Worm (Caenorhabditis elegans) whole organism, L3 larva: ENCODE data around the gene F46B3.8.

Experiments used
- R02D3.7 ChIP-seq: fragments of 150-350 bp; optimal IDR thresholded peaks from 2 replicates; lab custom pipeline; 2014; ENCODE audit warnings: missing biosample characterization, missing genetic modification characterization
- ZK546.5 ChIP-seq: sonication (generic microtip); optimal IDR thresholded peaks from 2 replicates; lab custom pipeline; 2017; ENCODE audit warnings: missing biosample characterization, missing genetic modification characterization
- aly-2 ChIP-seq: fragments of 150-350 bp; optimal IDR thresholded peaks from 2 replicates; lab custom pipeline; 2014; ENCODE audit warnings: missing biosample characterization, missing genetic modification characterization
- ceh-16 ChIP-seq: sonication (generic microtip); optimal IDR thresholded peaks from 2 replicates; lab custom pipeline; 2017; ENCODE audit warnings: missing biosample characterization, missing genetic modification characterization
- ceh-28 ChIP-seq: fragments of 150-350 bp; optimal IDR thresholded peaks from 2 replicates; lab custom pipeline; 2014; ENCODE audit warnings: missing biosample characterization, missing genetic modification reagents, missing genetic modification characterization
- ceh-82 ChIP-seq: fragments of 150-350 bp; optimal IDR thresholded peaks from 2 replicates; lab custom pipeline; 2014; ENCODE audit warnings: missing biosample characterization, missing genetic modification characterization
- ceh-9 ChIP-seq: sonication (generic microtip); optimal IDR thresholded peaks from 2 replicates; lab custom pipeline; 2018; ENCODE audit warnings: missing biosample characterization, missing genetic modification characterization
- daf-12 ChIP-seq: fragments of 150-350 bp; optimal IDR thresholded peaks from 2 replicates; lab custom pipeline; 2014; ENCODE audit warnings: missing biosample characterization, missing genetic modification reagents, missing genetic modification characterization
- egl-5 ChIP-seq: fragments of 150-350 bp; optimal IDR thresholded peaks from 2 replicates; lab custom pipeline; 2017; ENCODE audit warnings: missing biosample characterization, missing genetic modification reagents, missing genetic modification characterization, inconsistent platforms
- elt-2 ChIP-seq: sonication (generic microtip); optimal IDR thresholded peaks from 2 replicates; lab custom pipeline; 2016; ENCODE audit warnings: missing genetic modification reagents, mild to moderate bottlenecking, missing genetic modification characterization, missing compliant biosample characterization
- fos-1 ChIP-seq: fragments of 150-350 bp; optimal IDR thresholded peaks from 2 replicates; lab custom pipeline; 2014; ENCODE audit warnings: missing biosample characterization, missing genetic modification characterization
- jun-1 ChIP-seq: fragments of 150-350 bp; optimal IDR thresholded peaks from 2 replicates; lab custom pipeline; 2014; ENCODE audit warnings: missing biosample characterization, missing genetic modification reagents, missing genetic modification characterization
- mdl-1 ChIP-seq: fragments of 150-350 bp; optimal IDR thresholded peaks from 2 replicates; lab custom pipeline; 2014; ENCODE audit warnings: missing biosample characterization, missing genetic modification characterization
- mml-1 ChIP-seq: fragments of 150-350 bp; sonication (generic microtip); optimal IDR thresholded peaks from 3 replicates; lab custom pipeline; 2014; ENCODE audit warnings: missing biosample characterization, missing genetic modification characterization
- nfya-1 ChIP-seq: sonication (generic microtip); optimal IDR thresholded peaks from 2 replicates; lab custom pipeline; 2017; ENCODE audit warnings: missing genetic modification characterization, mild to moderate bottlenecking, missing compliant biosample characterization, antibody characterized with exemption, moderate library complexity; ENCODE audit not compliant: insufficient read depth
- nhr-12 ChIP-seq: fragments of 150-350 bp; optimal IDR thresholded peaks from 2 replicates; lab custom pipeline; 2014; ENCODE audit warnings: missing biosample characterization, missing genetic modification characterization
- nhr-25 ChIP-seq: sonication (generic microtip); optimal IDR thresholded peaks from 2 replicates; lab custom pipeline; 2017; ENCODE audit warnings: missing biosample characterization, missing genetic modification characterization
- nhr-28 ChIP-seq: fragments of 150-350 bp; optimal IDR thresholded peaks from 2 replicates; lab custom pipeline; 2014; ENCODE audit warnings: missing biosample characterization, missing genetic modification characterization
- nhr-43 ChIP-seq: sonication (generic microtip); optimal IDR thresholded peaks from 2 replicates; lab custom pipeline; 2016; ENCODE audit warnings: mild to moderate bottlenecking, missing genetic modification characterization, missing compliant biosample characterization; ENCODE audit not compliant: poor library complexity, severe bottlenecking
- nhr-76 ChIP-seq: fragments of 150-350 bp; sonication (generic microtip); optimal IDR thresholded peaks from 5 replicates; lab custom pipeline; 2014; ENCODE audit warnings: missing biosample characterization, missing genetic modification characterization
- pha-4 ChIP-seq: fragments of 150-350 bp; optimal IDR thresholded peaks from 2 replicates; lab custom pipeline; 2014; ENCODE audit warnings: missing biosample characterization, missing genetic modification reagents, missing genetic modification characterization
- pqm-1 ChIP-seq: fragments of 150-350 bp; optimal IDR thresholded peaks from 2 replicates; lab custom pipeline; 2017; ENCODE audit warnings: missing biosample characterization, missing genetic modification characterization, inconsistent platforms
- sea-2 ChIP-seq: fragments of 150-350 bp; sonication (generic microtip); optimal IDR thresholded peaks from 4 replicates; lab custom pipeline; 2014; ENCODE audit warnings: missing biosample characterization, missing genetic modification reagents, missing genetic modification characterization
- skn-1 ChIP-seq: fragments of 150-350 bp; optimal IDR thresholded peaks from 2 replicates; lab custom pipeline; 2014; ENCODE audit warnings: missing biosample characterization, missing genetic modification characterization
- unc-39 ChIP-seq: sonication (generic microtip); optimal IDR thresholded peaks from 4 replicates; lab custom pipeline; 2017; ENCODE audit warnings: missing biosample characterization, missing genetic modification characterization
- ztf-11 ChIP-seq: fragments of 150-350 bp; optimal IDR thresholded peaks from 2 replicates; lab custom pipeline; 2014; ENCODE audit warnings: missing biosample characterization, missing genetic modification characterization
- ztf-4 ChIP-seq: fragments of 150-350 bp; optimal IDR thresholded peaks from 2 replicates; lab custom pipeline; 2014; ENCODE audit warnings: missing biosample characterization, missing genetic modification characterization

The F46B3.8 gene

ce11 chrV:20580511-20581040, 42.4 kb downstream of the F46B3.8 start, which contains the start of gene F26F2.7 (continued):
- TF ChIP-seq nhr-76: no peak
- peak; percentile 17 for TF ChIP-seq mdl-1 (tag; lab: Kevin White, UChicago)
- peak; percentile 83 for TF ChIP-seq pha-4
- TF ChIP-seq elt-2 (tag; lab: Kevin White, UChicago): peak; percentile 80

ce11 chrV:20579534-20579933, 43.4 kb downstream of the F46B3.8 start, which contains the start of gene F26F2.8:
TSS of gene F26F2.8 (plus strand) at chrV:20579546.
- TF ChIP-seq nhr-28 (tag; lab: Kevin White, UChicago) (no peak), aly-2 (tag; lab: Kevin White, UChicago) (no peak), skn-1 (tag; lab: Kevin White, UChicago) (no peak), nhr-43 (tag; lab: Kevin White, UChicago) (no peak), mdl-1 (tag; lab: Kevin White, UChicago) (no peak), egl-5 (no peak), nhr-12 (tag; lab: Kevin White, UChicago) (no peak), ceh-28 (tag; lab: Kevin White, UChicago) (no peak), ztf-11 (tag; lab: Kevin White, UChicago) (no peak), nfya-1 (no peak)
- TF ChIP-seq, all 47 proteins: peak for 0

ce11 chrV:20574872-20575271, 48.1 kb downstream of the F46B3.8 start:
- TF ChIP-seq fos-1 (tag; lab: Kevin White, UChicago): no peak
- TF ChIP-seq elt-2 (tag; lab: Kevin White, UChicago): no peak
- TF ChIP-seq ztf-11 (tag; lab: Kevin White, UChicago): no peak
- no peak for TF ChIP-seq aly-2 (tag; lab: Kevin White, UChicago)
- TF ChIP-seq ztf-4 (tag; lab: Kevin White, UChicago): no peak
- TF ChIP-seq ceh-9 (tag; lab: Kevin White, UChicago): no peak
- no peak for TF ChIP-seq pqm-1 (tag; lab: Kevin White, UChicago)
- no peak for TF ChIP-seq pha-4
- no peak for TF ChIP-seq daf-12 (tag; lab: Kevin White, UChicago)
- no peak for TF ChIP-seq nhr-43 (tag; lab: Kevin White, UChicago)
- no peak for TF ChIP-seq sea-2 (GFP tag; lab: Kevin White, UChicago)
- no peak for TF ChIP-seq nhr-25
- no peak for TF ChIP-seq jun-1
- TF ChIP-seq unc-39 (tag; lab: Kevin White, UChicago): no peak

- TF ChIP-seq elt-2 (tag; lab: Kevin White, UChicago) (no peak), ceh-82 (no peak), ceh-16 (tag; lab: Kevin White, UChicago) (no peak), ZK546.5 (tag; lab: Kevin White, UChicago) (no peak), ceh-9 (tag; lab: Kevin White, UChicago) (no peak), ztf-4 (tag; lab: Kevin White, UChicago) (no peak), nhr-43 (tag; lab: Kevin White, UChicago) (no peak), R02D3.7 (tag; lab: Kevin White, UChicago) (no peak), skn-1 (tag; lab: Kevin White, UChicago) (no peak), mml-1 (tag; lab: Kevin White, UChicago) (no peak)
These were observed 48.6 kb downstream of the F46B3.8 start, which contains the start of gene clec-263 for ce11 chrV:20574314-20574713. TSS of gene clec-263 (plus strand) at chrV:20574614.

ce11 chrV:20573392-20573791, 49.6 kb downstream of the F46B3.8 start, which contains the start of gene F26F2.5:
TSS of gene F26F2.5 (plus strand) at chrV:20573692.
- TF ChIP-seq ceh-28 (tag; lab: Kevin White, UChicago): no peak
